Fruit fly (Drosophila melanogaster) whole organism, pupa: Measurements from ENCODE around the gene Aven.

ENCODE experiments used
- CG10348 ChIP-seq: fragments of 200-800 bp; sonication (Bioruptor generic); IDR thresholded peaks from 2 replicates; pipeline ENCODE4 v1.3.6; 2022; ENCODE audit warnings: missing biosample characterization, missing genetic modification characterization
- CG12605 ChIP-seq: fragments of 200-800 bp; sonication (Bioruptor generic); IDR thresholded peaks from 2 replicates; pipeline ENCODE4 v1.3.6; 2022; ENCODE audit warnings: missing biosample characterization, missing genetic modification characterization
- CG13204 ChIP-seq: fragments of 200-800 bp; sonication (Bioruptor generic); optimal IDR thresholded peaks from 2 replicates; lab custom pipeline; 2018; ENCODE audit warnings: missing biosample characterization, mild to moderate bottlenecking, missing genetic modification characterization, moderate library complexity
- CG14655 ChIP-seq: fragments of 200-800 bp; sonication (Bioruptor generic); optimal IDR thresholded peaks from 3 replicates; lab custom pipeline; 2017; ENCODE audit warnings: mild to moderate bottlenecking, missing biosample characterization, missing genetic modification reagents, missing genetic modification characterization
- CG15710 ChIP-seq: fragments of 200-800 bp; sonication (Bioruptor generic); optimal IDR thresholded peaks from 2 replicates; lab custom pipeline; 2018; ENCODE audit warnings: missing biosample characterization, mild to moderate bottlenecking, missing genetic modification characterization, moderate library complexity
- CG17806 ChIP-seq: fragments of 200-800 bp; sonication (Bioruptor generic); optimal IDR thresholded peaks from 2 replicates; lab custom pipeline; 2018; ENCODE audit warnings: missing biosample characterization, mild to moderate bottlenecking, missing genetic modification characterization, moderate library complexity
- CG32121 ChIP-seq: fragments of 200-800 bp; sonication (Bioruptor generic); IDR thresholded peaks from 2 replicates; pipeline ENCODE4 v1.3.6; 2022; ENCODE audit warnings: missing biosample characterization, missing genetic modification characterization
- CG34367 ChIP-seq: fragments of 200-800 bp; sonication (Bioruptor generic); optimal IDR thresholded peaks from 2 replicates; lab custom pipeline; 2018; ENCODE audit warnings: missing biosample characterization, mild to moderate bottlenecking, missing genetic modification characterization
- CG4496 ChIP-seq: fragments of 200-800 bp; sonication (Bioruptor generic); IDR thresholded peaks from 3 replicates; pipeline ENCODE4 v1.3.6; 2022; ENCODE audit warnings: missing biosample characterization, missing genetic modification characterization
- CG8159 ChIP-seq: fragments of 200-800 bp; sonication (Bioruptor generic); optimal IDR thresholded peaks from 3 replicates; lab custom pipeline; 2018; ENCODE audit warnings: missing biosample characterization, mild to moderate bottlenecking, missing genetic modification characterization, moderate library complexity
- CG8301 ChIP-seq: fragments of 200-800 bp; sonication (Bioruptor generic); optimal IDR thresholded peaks from 2 replicates; lab custom pipeline; 2018; ENCODE audit warnings: missing biosample characterization, mild to moderate bottlenecking, missing genetic modification characterization
- CG9948 ChIP-seq: fragments of 200-800 bp; sonication (Bioruptor generic); optimal IDR thresholded peaks from 2 replicates; lab custom pipeline; 2018; ENCODE audit warnings: missing biosample characterization, mild to moderate bottlenecking, missing genetic modification characterization, moderate library complexity
- D1 ChIP-seq: fragments of 200-800 bp; sonication (Bioruptor generic); optimal IDR thresholded peaks from 2 replicates; lab custom pipeline; 2018; ENCODE audit warnings: missing biosample characterization, mild to moderate bottlenecking, missing genetic modification characterization, moderate library complexity
- EcR ChIP-seq: fragments of 200-800 bp; sonication (Bioruptor generic); optimal IDR thresholded peaks from 3 replicates; lab custom pipeline; 2019; ENCODE audit warnings: missing biosample characterization, missing genetic modification characterization, mild to moderate bottlenecking, moderate library complexity, missing genetic modification reagents
- Ets98B ChIP-seq: fragments of 200-800 bp; sonication (Bioruptor generic); IDR thresholded peaks from 2 replicates; pipeline ENCODE4 v1.3.6; 2022; ENCODE audit warnings: missing biosample characterization, missing genetic modification characterization
- Pif1A ChIP-seq: fragments of 200-800 bp; sonication (Bioruptor generic); optimal IDR thresholded peaks from 3 replicates; lab custom pipeline; 2016; ENCODE audit warnings: missing biosample characterization, missing genetic modification characterization
- Pif1B ChIP-seq: fragments of 200-800 bp; sonication (Bioruptor generic); optimal IDR thresholded peaks from 3 replicates; lab custom pipeline; 2016; ENCODE audit warnings: missing biosample characterization, missing genetic modification characterization
- Snoo ChIP-seq: fragments of 200-800 bp; sonication (Bioruptor generic); optimal IDR thresholded peaks from 3 replicates; lab custom pipeline; 2017; ENCODE audit warnings: missing biosample characterization, mild to moderate bottlenecking, missing genetic modification characterization, inconsistent platforms
- fd96Ca ChIP-seq: fragments of 200-800 bp; sonication (Bioruptor generic); IDR thresholded peaks from 3 replicates; pipeline ENCODE4 v1.3.6; 2022; ENCODE audit warnings: missing biosample characterization, missing genetic modification characterization
- gl ChIP-seq: fragments of 200-800 bp; sonication (Bioruptor generic); optimal IDR thresholded peaks from 2 replicates; lab custom pipeline; 2018; ENCODE audit warnings: missing biosample characterization, mild to moderate bottlenecking, missing genetic modification characterization
- rn ChIP-seq: fragments of 200-800 bp; sonication (Bioruptor generic); IDR thresholded peaks from 2 replicates; pipeline ENCODE4 v1.3.6; 2022; ENCODE audit warnings: missing biosample characterization, missing genetic modification characterization

Aven gene

dm6 chrX:12581894-12582293, 47.5 kb downstream of the Aven start:
- TF ChIP-seq D1 (tag; lab: Kevin White, UChicago): no peak
- TF ChIP-seq CG10348 (GFP tag; lab: Robert Waterston, UW): no peak
- no peak for TF ChIP-seq CG8159 (tag; lab: Kevin White, UChicago)
- no peak for TF ChIP-seq CG14655 (GFP tag; lab: Kevin White, UChicago)
- no peak for TF ChIP-seq gl (tag; lab: Kevin White, UChicago)
- no peak for TF ChIP-seq fd96Ca
- TF ChIP-seq Snoo (tag; lab: Kevin White, UChicago): no peak
- no peak for TF ChIP-seq CG13204 (GFP tag; lab: Kevin White, UChicago)
- no peak for TF ChIP-seq CG8301 (tag; lab: Kevin White, UChicago)
- TF ChIP-seq CG4496 (GFP tag; lab: Robert Waterston, UW): no peak
- TF ChIP-seq Pif1B (GFP tag; lab: Kevin White, UChicago): no peak
- no peak for TF ChIP-seq CG34367
- no peak for TF ChIP-seq CG15710 (tag; lab: Kevin White, UChicago)

- TF ChIP-seq CG13204 (GFP tag; lab: Kevin White, UChicago) (no peak), CG14655 (GFP tag; lab: Kevin White, UChicago) (no peak), CG17806 (tag; lab: Kevin White, UChicago) (no peak), Snoo (tag; lab: Kevin White, UChicago) (no peak), CG12605 (GFP tag; lab: Robert Waterston, UW) (no peak), fd96Ca (no peak), CG8301 (tag; lab: Kevin White, UChicago) (no peak), rn (GFP tag; lab: Robert Waterston, UW) (no peak), CG32121 (no peak), Pif1A (GFP tag; lab: Kevin White, UChicago) (no peak), Pif1B (GFP tag; lab: Kevin White, UChicago) (no peak)
- TF ChIP-seq, all 21 proteins: peak for 0
Observed at dm6 chrX:12581305-12581676, 48.1 kb downstream of the Aven start.

- TF ChIP-seq CG14655 (GFP tag; lab: Kevin White, UChicago): no peak
- no peak for TF ChIP-seq CG32121
- peak; percentile 50 for TF ChIP-seq CG8159 (tag; lab: Kevin White, UChicago)
- TF ChIP-seq CG9948 (tag; lab: Kevin White, UChicago): peak; percentile 21
- TF ChIP-seq CG15710 (tag; lab: Kevin White, UChicago): peak; percentile 18
- peak; percentile 28; the same call in 1 of the 2 replicates for TF ChIP-seq CG12605 (GFP tag; lab: Robert Waterston, UW)
- peak; percentile 40; the same call in 1 of the 3 replicates for TF ChIP-seq CG4496 (GFP tag; lab: Robert Waterston, UW)
Observed at dm6 chrX:12580498-12581304, 48.7 kb downstream of the Aven start.

- TF ChIP-seq gl (tag; lab: Kevin White, UChicago) (no peak), Pif1A (GFP tag; lab: Kevin White, UChicago) (no peak), CG10348 (GFP tag; lab: Robert Waterston, UW) (no peak), D1 (tag; lab: Kevin White, UChicago) (no peak), EcR (GFP tag; lab: Kevin White, UChicago) (peak; percentile 70)
- TF ChIP-seq, all 21 proteins: peak for 1
Observed at dm6 chrX:12580040-12580497, 49.4 kb downstream of the Aven start.

- peak; percentile 97 for TF ChIP-seq CG4496 (GFP tag; lab: Robert Waterston, UW)
- peak; percentile 98 for TF ChIP-seq CG8301 (tag; lab: Kevin White, UChicago)
- TF ChIP-seq CG14655 (GFP tag; lab: Kevin White, UChicago): peak; percentile 98
- peak; percentile 94 for TF ChIP-seq D1 (tag; lab: Kevin White, UChicago)
- no peak for TF ChIP-seq EcR (GFP tag; lab: Kevin White, UChicago)
- TF ChIP-seq gl (tag; lab: Kevin White, UChicago): peak; percentile 91
- TF ChIP-seq CG10348 (GFP tag; lab: Robert Waterston, UW): peak; percentile 89
- peak; percentile 97 for TF ChIP-seq CG32121
- TF ChIP-seq Pif1A (GFP tag; lab: Kevin White, UChicago): peak; percentile 98
- peak; percentile 97 for TF ChIP-seq CG34367
- peak; percentile 94 for TF ChIP-seq rn (GFP tag; lab: Robert Waterston, UW)
- TF ChIP-seq CG13204 (GFP tag; lab: Kevin White, UChicago): peak; percentile 75
- TF ChIP-seq CG12605 (GFP tag; lab: Robert Waterston, UW): peak; percentile 88
- peak; percentile 98 for TF ChIP-seq CG9948 (tag; lab: Kevin White, UChicago)
- peak; percentile 97 for TF ChIP-seq CG15710 (tag; lab: Kevin White, UChicago)
- TF ChIP-seq CG17806 (tag; lab: Kevin White, UChicago): peak; percentile 97
- TF ChIP-seq Ets98B (GFP tag; lab: Robert Waterston, UW): peak; percentile 91
- peak; percentile 98 for TF ChIP-seq CG8159 (tag; lab: Kevin White, UChicago)
- peak; percentile 97 for TF ChIP-seq Pif1B (GFP tag; lab: Kevin White, UChicago)
- peak; percentile 78 for TF ChIP-seq Snoo (tag; lab: Kevin White, UChicago)
- TF ChIP-seq fd96Ca: peak; percentile 90
Observed at dm6 chrX:12579506-12579999, 49.9 kb downstream of the Aven start.
